Worm (Caenorhabditis elegans) whole organism, mixed stage, embryonic: Measurements from ENCODE around the gene glt-5.

Experiments used
- ceh-83 ChIP-seq: fragments of 200-800 bp; sonication (Bioruptor generic); optimal IDR thresholded peaks from 2 replicates; lab custom pipeline; 2018; ENCODE audit warnings: mild to moderate bottlenecking, missing genetic modification characterization, missing compliant biosample characterization
- ces-1 ChIP-seq: fragments of 150-350 bp; optimal IDR thresholded peaks from 2 replicates; lab custom pipeline; 2014; ENCODE audit warnings: missing biosample characterization, missing genetic modification reagents, missing genetic modification characterization
- drap-1 ChIP-seq: fragments of 200-800 bp; sonication (Bioruptor generic); optimal IDR thresholded peaks from 3 replicates; lab custom pipeline; 2018; ENCODE audit warnings: mild to moderate bottlenecking, missing genetic modification characterization, missing compliant biosample characterization
- elt-3 ChIP-seq: fragments of 150-350 bp; optimal IDR thresholded peaks from 2 replicates; lab custom pipeline; 2014; ENCODE audit warnings: missing biosample characterization, missing genetic modification characterization
- lin-32 ChIP-seq: fragments of 200-800 bp; sonication (Bioruptor generic); optimal IDR thresholded peaks from 2 replicates; lab custom pipeline; 2018; ENCODE audit warnings: mild to moderate bottlenecking, missing genetic modification characterization, missing compliant biosample characterization
- lsy-2 ChIP-seq: fragments of 150-350 bp; optimal IDR thresholded peaks from 2 replicates; lab custom pipeline; 2014; ENCODE audit warnings: missing biosample characterization, missing genetic modification characterization
- mep-1 ChIP-seq: fragments of 150-350 bp; optimal IDR thresholded peaks from 2 replicates; lab custom pipeline; 2017; ENCODE audit warnings: missing biosample characterization, missing genetic modification reagents, missing genetic modification characterization, inconsistent platforms
- nhr-12 ChIP-seq: fragments of 150-350 bp; optimal IDR thresholded peaks from 2 replicates; lab custom pipeline; 2014; ENCODE audit warnings: missing biosample characterization, missing genetic modification characterization
- nhr-2 ChIP-seq: fragments of 150-350 bp; optimal IDR thresholded peaks from 2 replicates; lab custom pipeline; 2014; ENCODE audit warnings: missing biosample characterization, missing genetic modification characterization
- nhr-237 ChIP-seq: fragments of 150-350 bp; optimal IDR thresholded peaks from 2 replicates; lab custom pipeline; 2014; ENCODE audit warnings: missing biosample characterization, missing genetic modification characterization
- nhr-28 ChIP-seq: fragments of 150-350 bp; optimal IDR thresholded peaks from 2 replicates; lab custom pipeline; 2014; ENCODE audit warnings: missing biosample characterization, missing genetic modification characterization
- nhr-76 ChIP-seq: sonication (generic microtip); optimal IDR thresholded peaks from 2 replicates; lab custom pipeline; 2017; ENCODE audit warnings: missing biosample characterization, missing genetic modification characterization
- unc-62 ChIP-seq: fragments of 150-350 bp; optimal IDR thresholded peaks from 2 replicates; lab custom pipeline; 2014; ENCODE audit warnings: missing biosample characterization, missing genetic modification reagents, missing genetic modification characterization
- ztf-11 ChIP-seq: fragments of 150-350 bp; optimal IDR thresholded peaks from 2 replicates; lab custom pipeline; 2014; ENCODE audit warnings: missing biosample characterization, missing genetic modification characterization

ce11 chrII:9727192-9727699 is 18.6 kb upstream of the glt-5 start:
- TF ChIP-seq nhr-2 (no peak), unc-62 (GFP tag; lab: Kevin White, UChicago) (no peak), ztf-11 (no peak), ceh-83 (no peak), ces-1 (GFP tag; lab: Kevin White, UChicago) (no peak), drap-1 (GFP tag; lab: Kevin White, UChicago) (no peak), lin-32 (no peak), elt-3 (no peak), nhr-12 (tag; lab: Kevin White, UChicago) (no peak), nhr-76 (tag; lab: Kevin White, UChicago) (no peak), nhr-237 (tag; lab: Kevin White, UChicago) (no peak), nhr-28 (tag; lab: Kevin White, UChicago) (no peak), mep-1 (tag; lab: Kevin White, UChicago) (no peak), lsy-2 (tag; lab: Kevin White, UChicago) (no peak)
